Fruit fly (Drosophila melanogaster): ENCODE data around the gene nrv3.

DNA sequence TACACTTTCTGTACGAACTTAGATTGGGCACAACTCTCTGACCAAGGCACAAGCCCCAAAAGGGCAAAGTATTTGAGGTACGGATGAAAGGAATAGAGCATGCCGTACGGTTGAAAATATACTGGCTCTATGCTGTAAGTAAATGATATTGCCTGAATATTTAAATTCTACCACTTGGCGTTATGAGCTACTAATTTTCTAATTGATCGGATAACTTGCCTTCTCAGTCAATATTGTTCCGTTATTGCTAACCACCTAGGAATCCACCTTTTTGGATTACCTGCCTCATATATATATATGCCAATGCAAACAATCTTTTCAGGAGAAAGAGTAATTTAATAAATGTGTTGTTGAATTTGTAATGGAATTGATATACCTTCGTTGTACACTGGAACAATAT is 10.2 kb upstream of the nrv3 start, which contains the start of gene Gr39b:
- no peak for TF ChIP-seq tj (GFP tag; optimal IDR thresholded peaks at IDR 0.05)
- no peak for TF ChIP-seq kay (GFP tag; ENCODE audit: borderline replicate concordance)
- no peak for TF ChIP-seq Crg-1 (GFP tag; optimal IDR thresholded peaks at IDR 0.05)
- no peak for TF ChIP-seq CG14711 (tag; optimal IDR thresholded peaks at IDR 0.05)
- TF ChIP-seq toe (GFP tag; optimal IDR thresholded peaks at IDR 0.05) = no peak

Data from whole organism, adult.